Worm (Caenorhabditis elegans) whole organism, young adult: ENCODE results near the gene R13H9.6.

Source experiments
- C17E4.6 ChIP-seq: fragments of 200-800 bp; sonication (Bioruptor generic); IDR thresholded peaks from 2 replicates; pipeline ENCODE4 v1.3.6; 2022; ENCODE audit warnings: missing genetic modification reagents, missing genetic modification characterization, missing compliant biosample characterization
- D2030.7 ChIP-seq: fragments of 200-800 bp; sonication (Bioruptor generic); IDR thresholded peaks from 2 replicates; pipeline ENCODE4 v1.3.6; 2022; ENCODE audit warnings: missing genetic modification reagents, missing genetic modification characterization, missing compliant biosample characterization
- F10E7.11 ChIP-seq: sonication (generic microtip); optimal IDR thresholded peaks from 2 replicates; lab custom pipeline; 2017; ENCODE audit warnings: mild to moderate bottlenecking, missing genetic modification characterization, moderate library complexity, missing compliant biosample characterization
- F33H1.4 ChIP-seq: fragments of 200-800 bp; sonication (Bioruptor generic); IDR thresholded peaks from 2 replicates; pipeline ENCODE4 v1.3.6; 2022; ENCODE audit warnings: missing genetic modification reagents, missing genetic modification characterization, missing compliant biosample characterization
- F39B2.1 ChIP-seq: fragments of 200-800 bp; sonication (Bioruptor generic); IDR thresholded peaks from 2 replicates; pipeline ENCODE4 v1.3.6; 2022; ENCODE audit warnings: missing genetic modification reagents, missing genetic modification characterization, missing compliant biosample characterization
- F49E8.2 ChIP-seq: sonication (generic microtip); optimal IDR thresholded peaks from 3 replicates; lab custom pipeline; 2017; ENCODE audit warnings: missing genetic modification characterization, mild to moderate bottlenecking, missing compliant biosample characterization, antibody characterized with exemption, moderate library complexity; ENCODE audit not compliant: insufficient read depth
- Y67H2A.10 ChIP-seq: fragments of 200-800 bp; sonication (Bioruptor generic); conservative IDR thresholded peaks from 2 replicates; pipeline ENCODE4 v1.3.6; 2022; ENCODE audit warnings: missing genetic modification reagents, missing genetic modification characterization, missing compliant biosample characterization
- ama-1 ChIP-seq, 3 experiments: fragments of 150-350 bp in 1 of 3; sonication (generic microtip) in 2 of 3; optimal IDR thresholded peaks; 2 replicates each; lab custom pipeline; 2014 to 2018; ENCODE audit warnings: missing biosample characterization in 2 of 3, missing genetic modification characterization in 2 of 3, missing genetic modification reagents in 2 of 3
- atf-7 ChIP-seq: sonication (generic microtip); optimal IDR thresholded peaks from 2 replicates; lab custom pipeline; 2017; ENCODE audit warnings: mild to moderate bottlenecking, missing genetic modification characterization, missing compliant biosample characterization
- attf-6 ChIP-seq: fragments of 200-800 bp; sonication (Bioruptor generic); IDR thresholded peaks from 2 replicates; pipeline ENCODE4 v1.3.6; 2022; ENCODE audit warnings: missing genetic modification reagents, missing genetic modification characterization, missing compliant biosample characterization
- bed-2 ChIP-seq: fragments of 200-800 bp; sonication (Bioruptor generic); IDR thresholded peaks from 2 replicates; pipeline ENCODE4 v1.3.6; 2022; ENCODE audit warnings: missing genetic modification reagents, missing genetic modification characterization, missing compliant biosample characterization
- cebp-1 ChIP-seq, 2 experiments: fragments of 200-800 bp in 1 of 2; sonication (Bioruptor generic) in 1 of 2; sonication (generic microtip) in 1 of 2; IDR thresholded peaks in 1 of 2; optimal IDR thresholded peaks in 1 of 2; 2 replicates each; pipeline versions ENCODE4 v1.3.6 to Lab custom; 2017 to 2022; ENCODE audit warnings: missing compliant biosample characterization in 2 of 2, missing genetic modification characterization in 2 of 2, mild to moderate bottlenecking in 1 of 2, missing genetic modification reagents in 1 of 2, moderate library complexity in 1 of 2
- ceh-100 ChIP-seq: fragments of 200-800 bp; sonication (Bioruptor generic); IDR thresholded peaks from 2 replicates; pipeline ENCODE4 v1.3.6; 2022; ENCODE audit warnings: missing genetic modification reagents, missing genetic modification characterization, missing compliant biosample characterization
- ceh-27 ChIP-seq: fragments of 200-800 bp; sonication (Bioruptor generic); optimal IDR thresholded peaks from 2 replicates; lab custom pipeline; 2018; ENCODE audit warnings: mild to moderate bottlenecking, missing genetic modification characterization, moderate library complexity, missing compliant biosample characterization
- ceh-91 ChIP-seq: fragments of 200-800 bp; sonication (Bioruptor generic); IDR thresholded peaks from 2 replicates; pipeline ENCODE4 v1.3.6; 2022; ENCODE audit warnings: missing genetic modification reagents, missing genetic modification characterization, missing compliant biosample characterization
- die-1 ChIP-seq: sonication (generic microtip); optimal IDR thresholded peaks from 2 replicates; lab custom pipeline; 2016; ENCODE audit warnings: missing genotype, mild to moderate bottlenecking, missing genetic modification characterization, missing compliant biosample characterization
- dox-1 ChIP-seq: fragments of 200-800 bp; sonication (Bioruptor generic); IDR thresholded peaks from 2 replicates; pipeline ENCODE4 v1.3.6; 2022; ENCODE audit warnings: missing genetic modification reagents, missing genetic modification characterization, missing compliant biosample characterization
- efl-1 ChIP-seq: fragments of 150-350 bp; optimal IDR thresholded peaks from 2 replicates; lab custom pipeline; 2014; ENCODE audit warnings: missing biosample characterization, missing genetic modification reagents, missing genetic modification characterization
- ekl-4 ChIP-seq: fragments of 200-800 bp; sonication (Bioruptor generic); IDR thresholded peaks from 2 replicates; pipeline ENCODE4 v1.3.6; 2022; ENCODE audit warnings: missing genetic modification reagents, missing genetic modification characterization, missing compliant biosample characterization
- him-1 ChIP-seq: sonication (generic microtip); optimal IDR thresholded peaks from 2 replicates; lab custom pipeline; 2016; ENCODE audit warnings: missing genotype, missing genetic modification reagents, missing genetic modification characterization, missing compliant biosample characterization
- hmg-20 ChIP-seq: fragments of 200-800 bp; sonication (Bioruptor generic); IDR thresholded peaks from 2 replicates; pipeline ENCODE4 v1.3.6; 2022; ENCODE audit warnings: missing genetic modification reagents, missing genetic modification characterization, missing compliant biosample characterization
- hsf-1 ChIP-seq: fragments of 200-800 bp; sonication (Bioruptor generic); IDR thresholded peaks from 2 replicates; pipeline ENCODE4 v1.3.6; 2022; ENCODE audit warnings: missing genetic modification reagents, missing genetic modification characterization, missing compliant biosample characterization
- lag-1 ChIP-seq: fragments of 200-800 bp; sonication (Bioruptor generic); IDR thresholded peaks from 2 replicates; pipeline ENCODE4 v1.3.6; 2022; ENCODE audit warnings: missing genetic modification reagents, missing genetic modification characterization, missing compliant biosample characterization
- let-607 ChIP-seq, 2 experiments: fragments of 200-800 bp in 1 of 2; sonication (Bioruptor generic) in 1 of 2; sonication (generic microtip) in 1 of 2; optimal IDR thresholded peaks; 2 replicates each; lab custom pipeline; 2016 to 2018; ENCODE audit warnings: mild to moderate bottlenecking in 2 of 2, missing compliant biosample characterization in 2 of 2, missing genetic modification characterization in 2 of 2, moderate library complexity in 2 of 2, missing genotype in 1 of 2
- lin-40 ChIP-seq: sonication (generic microtip); optimal IDR thresholded peaks from 2 replicates; lab custom pipeline; 2016; ENCODE audit warnings: missing genetic modification characterization, mild to moderate bottlenecking, missing compliant biosample characterization, missing genotype, missing genetic modification reagents
- lin-54 ChIP-seq: fragments of 200-800 bp; sonication (Bioruptor generic); optimal IDR thresholded peaks from 2 replicates; lab custom pipeline; 2018; ENCODE audit warnings: mild to moderate bottlenecking, missing genetic modification characterization, missing compliant biosample characterization
- lsl-1 ChIP-seq: fragments of 200-800 bp; sonication (Bioruptor generic); optimal IDR thresholded peaks from 2 replicates; lab custom pipeline; 2018; ENCODE audit warnings: mild to moderate bottlenecking, missing genetic modification characterization, moderate library complexity, missing compliant biosample characterization
- madf-6 ChIP-seq: fragments of 200-800 bp; sonication (Bioruptor generic); IDR thresholded peaks from 2 replicates; pipeline ENCODE4 v1.3.6; 2022; ENCODE audit warnings: missing genetic modification reagents, missing genetic modification characterization, missing compliant biosample characterization
- mel-28 ChIP-seq: sonication (generic microtip); optimal IDR thresholded peaks from 2 replicates; lab custom pipeline; 2016; ENCODE audit warnings: borderline replicate concordance, mild to moderate bottlenecking, missing genetic modification characterization, missing compliant biosample characterization
- nfyb-1 ChIP-seq: fragments of 200-800 bp; sonication (Bioruptor generic); IDR thresholded peaks from 2 replicates; pipeline ENCODE4 v1.3.6; 2022; ENCODE audit warnings: missing genetic modification reagents, missing genetic modification characterization, missing compliant biosample characterization
- nhr-27 ChIP-seq: fragments of 200-800 bp; sonication (Bioruptor generic); optimal IDR thresholded peaks from 2 replicates; lab custom pipeline; 2018; ENCODE audit warnings: mild to moderate bottlenecking, missing genetic modification characterization, moderate library complexity, missing compliant biosample characterization
- nhr-80 ChIP-seq: sonication (generic microtip); optimal IDR thresholded peaks from 2 replicates; lab custom pipeline; 2016; ENCODE audit warnings: missing genetic modification characterization, missing compliant biosample characterization
- pbrm-1 ChIP-seq: fragments of 200-800 bp; sonication (Bioruptor generic); IDR thresholded peaks from 2 replicates; pipeline ENCODE4 v1.3.6; 2022; ENCODE audit warnings: missing genetic modification reagents, missing genetic modification characterization, missing compliant biosample characterization
- rcor-1 ChIP-seq: fragments of 200-800 bp; sonication (Bioruptor generic); IDR thresholded peaks from 2 replicates; pipeline ENCODE4 v1.3.6; 2022; ENCODE audit warnings: missing genetic modification reagents, missing genetic modification characterization, missing compliant biosample characterization
- repo-1 ChIP-seq: sonication (generic microtip); optimal IDR thresholded peaks from 2 replicates; lab custom pipeline; 2017; ENCODE audit warnings: mild to moderate bottlenecking, missing genetic modification characterization, missing compliant biosample characterization
- rpc-1 ChIP-seq, 2 experiments: fragments of 150-350 bp in 1 of 2; sonication (generic microtip) in 1 of 2; optimal IDR thresholded peaks; 2 replicates each; lab custom pipeline; 2014 to 2018; ENCODE audit warnings: missing biosample characterization in 1 of 2, missing genetic modification characterization in 1 of 2, missing genetic modification reagents in 1 of 2, missing genotype in 1 of 2
- sea-2 ChIP-seq: fragments of 200-800 bp; sonication (Bioruptor generic); IDR thresholded peaks from 2 replicates; pipeline ENCODE4 v1.3.6; 2022; ENCODE audit warnings: missing genetic modification characterization, missing compliant biosample characterization
- snpc-1.1 ChIP-seq: sonication (generic microtip); optimal IDR thresholded peaks from 2 replicates; lab custom pipeline; 2017; ENCODE audit warnings: missing genetic modification characterization, mild to moderate bottlenecking, missing compliant biosample characterization, antibody characterized with exemption, moderate library complexity, missing genotype, missing genetic modification reagents; ENCODE audit not compliant: insufficient read depth
- snpc-1.3 ChIP-seq: sonication (generic microtip); optimal IDR thresholded peaks from 2 replicates; lab custom pipeline; 2017; ENCODE audit warnings: missing genetic modification characterization, mild to moderate bottlenecking, missing compliant biosample characterization, antibody characterized with exemption, moderate library complexity, missing genotype, missing genetic modification reagents; ENCODE audit not compliant: insufficient read depth
- tbx-9 ChIP-seq: sonication (generic microtip); optimal IDR thresholded peaks from 2 replicates; lab custom pipeline; 2016; ENCODE audit warnings: borderline replicate concordance, missing genetic modification characterization, inconsistent platforms, missing compliant biosample characterization
- zim-3 ChIP-seq: sonication (generic microtip); optimal IDR thresholded peaks from 2 replicates; lab custom pipeline; 2017; ENCODE audit warnings: mild to moderate bottlenecking, missing genetic modification characterization, moderate library complexity, missing compliant biosample characterization
- ztf-25 ChIP-seq: fragments of 200-800 bp; sonication (Bioruptor generic); IDR thresholded peaks from 2 replicates; pipeline ENCODE4 v1.3.6; 2022; ENCODE audit warnings: missing genetic modification reagents, missing genetic modification characterization, missing compliant biosample characterization
- ztf-28 ChIP-seq: fragments of 200-800 bp; sonication (Bioruptor generic); IDR thresholded peaks from 2 replicates; pipeline ENCODE4 v1.3.6; 2022; ENCODE audit warnings: missing genetic modification reagents, missing genetic modification characterization, missing compliant biosample characterization
- ztf-6 ChIP-seq: fragments of 200-800 bp; sonication (Bioruptor generic); IDR thresholded peaks from 2 replicates; pipeline ENCODE4 v1.3.6; 2022; ENCODE audit warnings: missing genetic modification reagents, missing genetic modification characterization, missing compliant biosample characterization

R13H9.6 gene

DNA sequence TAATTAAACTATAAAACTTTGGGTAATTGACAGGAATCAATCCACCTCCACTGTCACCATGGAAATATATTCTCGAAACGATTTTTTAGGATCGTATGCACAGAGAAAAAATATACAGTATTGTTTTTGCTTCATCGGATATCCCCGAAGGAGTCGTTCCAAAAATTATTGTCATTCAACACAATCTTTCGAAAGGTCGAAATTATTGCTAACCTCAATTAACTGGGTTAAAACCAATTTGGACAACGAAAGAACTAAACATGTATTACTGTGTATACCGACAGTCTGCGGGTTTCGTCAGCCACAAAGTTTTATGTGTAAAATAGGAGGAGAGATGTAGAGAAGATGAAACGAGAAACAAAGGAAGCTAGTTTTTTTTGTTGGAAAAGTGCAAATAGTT is 5.1 kb downstream of the R13H9.6 start (continued):
- TF ChIP-seq rpc-1 (optimal IDR thresholded peaks at IDR 0.05; lab: Kevin White, UChicago) (no peak), rpc-1 (tag; optimal IDR thresholded peaks at IDR 0.05; lab: Kevin White, UChicago) (no peak), F39B2.1 (GFP tag; lab: Robert Waterston, UW) (peak; percentile 47; the same call in 1 of the 2 replicates), ceh-91 (0 out of 2 replicates have a peak, but pooled peaks have one; percentile 30), F49E8.2 (peak; percentile 4), him-1 (peak; percentile 74), lin-40 (no peak), mel-28 (tag; lab: Kevin White, UChicago) (no peak), nfyb-1 (GFP tag; lab: Robert Waterston, UW) (0 out of 2 replicates have a peak, but pooled peaks have one; percentile 33), efl-1 (GFP tag; lab: Kevin White, UChicago) (no peak), F10E7.11 (tag; lab: Kevin White, UChicago) (no peak), lag-1 (GFP tag; lab: Robert Waterston, UW) (no peak), nhr-27 (tag; lab: Kevin White, UChicago) (no peak), attf-6 (peak; percentile 95), snpc-1.1 (tag; lab: Kevin White, UChicago) (peak; percentile 93), repo-1 (tag; lab: Kevin White, UChicago) (peak; percentile 5), atf-7 (tag; lab: Kevin White, UChicago) (no peak), hmg-20 (GFP tag; lab: Robert Waterston, UW) (no peak), Y67H2A.10 (GFP tag; lab: Robert Waterston, UW) (0 out of 2 replicates have a peak, but pooled peaks have one; percentile 7), madf-6 (GFP tag; lab: Robert Waterston, UW) (peak; percentile 63), hsf-1 (GFP tag; lab: Robert Waterston, UW) (peak; percentile 50; the same call in 1 of the 2 replicates), ztf-25 (GFP tag; lab: Robert Waterston, UW) (no peak), pbrm-1 (GFP tag; lab: Robert Waterston, UW) (peak; percentile 65; the same call in 1 of the 2 replicates), ceh-100 (no peak), zim-3 (tag; lab: Kevin White, UChicago) (no peak), C17E4.6 (GFP tag; lab: Robert Waterston, UW) (no peak), dox-1 (no peak; the same call in none of the 2 replicates), snpc-1.3 (peak; percentile 83), tbx-9 (tag; lab: Kevin White, UChicago) (no peak), lsl-1 (peak; percentile 29), sea-2 (GFP tag; lab: Robert Waterston, UW) (no peak), bed-2 (GFP tag; lab: Robert Waterston, UW) (no peak), cebp-1 (GFP tag; IDR thresholded peaks at IDR 0.05; lab: Robert Waterston, UW) (no peak), cebp-1 (tag; optimal IDR thresholded peaks at IDR 0.05; lab: Kevin White, UChicago) (no peak), lin-54 (GFP tag; lab: Kevin White, UChicago) (peak; percentile 24), ztf-6 (GFP tag; lab: Robert Waterston, UW) (no peak), ceh-27 (GFP tag; lab: Kevin White, UChicago) (no peak), ekl-4 (0 out of 2 replicates have a peak, but pooled peaks have one; percentile 44), rcor-1 (GFP tag; lab: Robert Waterston, UW) (peak; percentile 54; the same call in 1 of the 2 replicates), let-607 (tag; optimal IDR thresholded peaks at IDR 0.05; lab: Kevin White, UChicago) (no peak), D2030.7 (peak; percentile 87), nhr-80 (tag; lab: Kevin White, UChicago) (no peak), ama-1 (optimal IDR thresholded peaks at IDR 0.05; lab: Kevin White, UChicago) (peak; percentile 72), ama-1 (GFP tag; optimal IDR thresholded peaks at IDR 0.05; lab: Kevin White, UChicago) (no peak), die-1 (no peak), F33H1.4 (GFP tag; lab: Robert Waterston, UW) (peak; percentile 38), ztf-28 (GFP tag; lab: Robert Waterston, UW) (no peak)
